Worm (Caenorhabditis elegans): ENCODE results near the gene C53C11.4.

Gene C53C11.4

DNA sequence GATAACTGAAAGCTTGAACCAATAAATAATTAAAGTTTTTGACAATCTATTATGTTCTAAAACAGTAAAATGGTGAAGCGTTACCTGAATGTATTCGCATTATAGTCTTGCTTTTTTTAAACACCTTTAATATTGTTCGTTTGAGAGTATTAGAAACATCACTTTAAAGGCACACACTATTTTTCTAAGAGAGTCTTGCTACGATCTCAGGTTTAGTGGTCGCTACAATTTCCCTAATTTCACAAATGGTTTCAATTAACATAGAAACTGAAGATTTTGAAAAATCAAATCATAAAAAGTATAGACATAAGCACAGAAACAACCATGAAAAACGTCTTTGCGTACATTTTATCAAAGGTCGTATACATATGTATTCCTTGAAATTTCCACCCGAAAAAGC is 9.9 kb downstream of the C53C11.4 start:
- TF ChIP-seq ref-1 (GFP tag; conservative IDR thresholded peaks at IDR 0.05), result no peak
- TF ChIP-seq ztf-23 (GFP tag; IDR thresholded peaks at IDR 0.05), result no peak
- TF ChIP-seq med-1 (GFP tag; optimal IDR thresholded peaks at IDR 0.05; ENCODE audit: insufficient read depth), result no peak
- TF ChIP-seq flt-1 (GFP tag; IDR thresholded peaks at IDR 0.05), result no peak
- TF ChIP-seq T22C8.4 (GFP tag; IDR thresholded peaks at IDR 0.05), result no peak
- TF ChIP-seq tab-1 (GFP tag; IDR thresholded peaks at IDR 0.05), result no peak
- no peak for TF ChIP-seq ztf-29 (GFP tag; IDR thresholded peaks at IDR 0.05)
- TF ChIP-seq klf-2 (GFP tag; conservative IDR thresholded peaks at IDR 0.05), result no peak
- TF ChIP-seq cog-1 (tag; optimal IDR thresholded peaks at IDR 0.05), result no peak

- TF ChIP-seq klf-2 (GFP tag; conservative IDR thresholded peaks at IDR 0.05) (no peak), ztf-29 (GFP tag; IDR thresholded peaks at IDR 0.05) (no peak), cog-1 (tag; optimal IDR thresholded peaks at IDR 0.05) (no peak), T22C8.4 (GFP tag; IDR thresholded peaks at IDR 0.05) (no peak), med-1 (GFP tag; optimal IDR thresholded peaks at IDR 0.05; ENCODE audit: insufficient read depth) (no peak), ztf-23 (GFP tag; IDR thresholded peaks at IDR 0.05) (no peak), ref-1 (GFP tag; conservative IDR thresholded peaks at IDR 0.05) (no peak), tab-1 (GFP tag; IDR thresholded peaks at IDR 0.05) (no peak), flt-1 (GFP tag; IDR thresholded peaks at IDR 0.05) (no peak)
These were observed 14.2 kb downstream of the C53C11.4 start for ce11 chrX:17324954-17325353.

DNA sequence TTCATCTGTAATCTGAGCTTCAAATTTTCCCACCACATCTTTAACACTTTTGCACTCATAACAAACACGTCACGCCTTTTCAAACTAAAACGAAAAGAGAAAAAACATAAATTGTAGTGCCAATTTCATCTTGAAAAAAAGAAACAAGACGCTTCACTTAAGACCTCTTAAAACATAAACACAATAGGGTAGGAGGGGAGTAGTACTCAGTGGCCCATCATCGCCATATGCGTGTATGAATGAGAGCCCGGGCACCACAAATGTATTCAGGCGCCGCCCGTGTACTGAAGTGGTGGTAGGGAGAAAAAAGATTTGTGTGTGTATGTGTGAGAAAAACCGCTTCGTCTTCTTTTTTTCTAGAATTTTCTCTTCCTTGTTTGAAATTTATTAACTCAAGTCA is 16.5 kb downstream of the C53C11.4 start:
- no peak for TF ChIP-seq klf-2 (GFP tag; conservative IDR thresholded peaks at IDR 0.05)
- TF ChIP-seq cog-1 (tag; optimal IDR thresholded peaks at IDR 0.05), result no peak
- TF ChIP-seq ztf-29 (GFP tag; IDR thresholded peaks at IDR 0.05), result no peak
- TF ChIP-seq flt-1 (GFP tag; IDR thresholded peaks at IDR 0.05), result no peak
- no peak for TF ChIP-seq T22C8.4 (GFP tag; IDR thresholded peaks at IDR 0.05)
- no peak for TF ChIP-seq ztf-23 (GFP tag; IDR thresholded peaks at IDR 0.05)

- no peak for TF ChIP-seq med-1 (GFP tag; optimal IDR thresholded peaks at IDR 0.05; ENCODE audit: insufficient read depth)
- TF ChIP-seq cog-1 (tag; optimal IDR thresholded peaks at IDR 0.05), result no peak
- no peak for TF ChIP-seq ref-1 (GFP tag; conservative IDR thresholded peaks at IDR 0.05)
- no peak for TF ChIP-seq ztf-23 (GFP tag; IDR thresholded peaks at IDR 0.05)
These were observed 18.4 kb downstream of the C53C11.4 start for ce11 chrX:17329075-17329474.

ce11 chrX:17330574-17330973 is 19.9 kb downstream of the C53C11.4 start:
- TF ChIP-seq med-1 (GFP tag; optimal IDR thresholded peaks at IDR 0.05; ENCODE audit: insufficient read depth) (no peak), flt-1 (GFP tag; IDR thresholded peaks at IDR 0.05) (no peak), ref-1 (GFP tag; conservative IDR thresholded peaks at IDR 0.05) (no peak), klf-2 (GFP tag; conservative IDR thresholded peaks at IDR 0.05) (no peak), T22C8.4 (GFP tag; IDR thresholded peaks at IDR 0.05) (no peak), ztf-23 (GFP tag; IDR thresholded peaks at IDR 0.05) (no peak), tab-1 (GFP tag; IDR thresholded peaks at IDR 0.05) (no peak), ztf-29 (GFP tag; IDR thresholded peaks at IDR 0.05) (no peak), cog-1 (tag; optimal IDR thresholded peaks at IDR 0.05) (no peak)

DNA sequence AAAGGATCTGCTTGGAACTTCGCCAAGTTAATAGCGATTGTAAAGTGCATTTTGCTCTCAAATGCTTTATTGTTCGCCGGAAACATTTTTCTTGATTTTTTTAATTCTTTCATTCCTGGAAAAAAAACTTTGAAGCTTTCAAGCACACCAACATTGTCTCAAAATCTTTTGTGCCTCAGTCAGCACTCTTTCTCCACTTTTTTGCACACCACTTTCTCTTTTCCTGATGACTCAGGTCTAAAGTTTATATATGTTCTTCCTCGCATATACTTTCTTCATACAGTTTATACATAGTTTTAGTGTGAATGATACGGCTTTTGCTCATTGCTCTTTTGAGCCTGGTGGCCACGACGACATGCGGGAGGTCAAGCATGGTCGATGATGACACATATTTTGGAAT is 23.0 kb downstream of the C53C11.4 start, which contains the start of gene C53C11.5:
Gene C53C11.5 (plus strand): TSS at position 301 of the 400 bp plus-strand sequence.
- TF ChIP-seq ref-1 (GFP tag; conservative IDR thresholded peaks at IDR 0.05), result no peak
- TF ChIP-seq T22C8.4 (GFP tag; IDR thresholded peaks at IDR 0.05), result no peak
- no peak for TF ChIP-seq med-1 (GFP tag; optimal IDR thresholded peaks at IDR 0.05; ENCODE audit: insufficient read depth)
- TF ChIP-seq ztf-29 (GFP tag; IDR thresholded peaks at IDR 0.05), result no peak
- TF ChIP-seq klf-2 (GFP tag; conservative IDR thresholded peaks at IDR 0.05), result no peak
- no peak for TF ChIP-seq flt-1 (GFP tag; IDR thresholded peaks at IDR 0.05)
- TF ChIP-seq cog-1 (tag; optimal IDR thresholded peaks at IDR 0.05), result no peak
- no peak for TF ChIP-seq ztf-23 (GFP tag; IDR thresholded peaks at IDR 0.05)
- no peak for TF ChIP-seq tab-1 (GFP tag; IDR thresholded peaks at IDR 0.05)

DNA sequence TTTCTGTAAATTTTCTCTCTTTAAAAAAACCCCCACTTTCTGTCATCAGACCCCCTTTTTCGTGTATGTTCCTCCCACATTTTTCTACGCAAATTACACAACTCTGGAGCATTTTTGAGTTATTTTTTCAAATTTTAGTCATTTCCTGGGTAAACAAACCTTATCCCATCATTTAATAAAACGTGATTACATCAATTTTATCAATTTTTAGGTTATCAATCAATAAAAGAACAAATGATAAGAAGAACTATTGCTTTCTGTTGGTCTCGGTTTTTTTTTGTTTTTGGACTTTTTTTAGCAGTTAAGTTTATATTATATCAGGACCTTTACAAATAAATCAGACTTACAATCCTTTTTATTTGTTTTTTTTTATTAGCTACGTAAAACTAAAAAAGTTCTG is 25.6 kb downstream of the C53C11.4 start, which contains the start of gene C53C11.2:
Gene C53C11.2 (plus strand): TSS at position 284 of the 400 bp plus-strand sequence.
- TF ChIP-seq flt-1 (GFP tag; IDR thresholded peaks at IDR 0.05) (no peak), tab-1 (GFP tag; IDR thresholded peaks at IDR 0.05) (no peak), med-1 (GFP tag; optimal IDR thresholded peaks at IDR 0.05; ENCODE audit: insufficient read depth) (no peak), ztf-29 (GFP tag; IDR thresholded peaks at IDR 0.05) (no peak), klf-2 (GFP tag; conservative IDR thresholded peaks at IDR 0.05) (no peak), ztf-23 (GFP tag; IDR thresholded peaks at IDR 0.05) (no peak), T22C8.4 (GFP tag; IDR thresholded peaks at IDR 0.05) (no peak), cog-1 (tag; optimal IDR thresholded peaks at IDR 0.05) (no peak), ref-1 (GFP tag; conservative IDR thresholded peaks at IDR 0.05) (no peak)

DNA sequence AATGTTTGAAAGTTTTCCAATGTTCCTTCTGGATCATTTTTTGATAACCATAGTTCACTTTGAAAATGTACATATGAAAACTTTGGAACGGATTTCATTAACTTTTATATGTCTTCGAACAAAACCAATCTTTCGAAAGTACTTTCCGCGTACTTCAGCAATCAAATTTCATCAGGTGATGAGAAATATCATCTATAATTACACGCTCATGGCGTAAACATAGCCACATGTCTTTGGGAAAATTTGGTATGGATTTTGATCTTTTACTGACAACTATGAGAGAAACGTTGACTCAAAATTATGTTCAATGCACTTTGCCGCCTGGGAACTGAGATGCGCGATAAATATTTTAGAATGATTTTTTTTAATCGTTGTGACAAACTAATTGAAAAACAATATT is 28.2 kb downstream of the C53C11.4 start:
- TF ChIP-seq tab-1 (GFP tag; IDR thresholded peaks at IDR 0.05), result no peak
- TF ChIP-seq med-1 (GFP tag; optimal IDR thresholded peaks at IDR 0.05; ENCODE audit: insufficient read depth), result no peak
- TF ChIP-seq ref-1 (GFP tag; conservative IDR thresholded peaks at IDR 0.05), result no peak
- no peak for TF ChIP-seq ztf-29 (GFP tag; IDR thresholded peaks at IDR 0.05)
- TF ChIP-seq flt-1 (GFP tag; IDR thresholded peaks at IDR 0.05), result no peak
- no peak for TF ChIP-seq cog-1 (tag; optimal IDR thresholded peaks at IDR 0.05)
- no peak for TF ChIP-seq ztf-23 (GFP tag; IDR thresholded peaks at IDR 0.05)
- no peak for TF ChIP-seq T22C8.4 (GFP tag; IDR thresholded peaks at IDR 0.05)
- TF ChIP-seq klf-2 (GFP tag; conservative IDR thresholded peaks at IDR 0.05), result no peak

DNA sequence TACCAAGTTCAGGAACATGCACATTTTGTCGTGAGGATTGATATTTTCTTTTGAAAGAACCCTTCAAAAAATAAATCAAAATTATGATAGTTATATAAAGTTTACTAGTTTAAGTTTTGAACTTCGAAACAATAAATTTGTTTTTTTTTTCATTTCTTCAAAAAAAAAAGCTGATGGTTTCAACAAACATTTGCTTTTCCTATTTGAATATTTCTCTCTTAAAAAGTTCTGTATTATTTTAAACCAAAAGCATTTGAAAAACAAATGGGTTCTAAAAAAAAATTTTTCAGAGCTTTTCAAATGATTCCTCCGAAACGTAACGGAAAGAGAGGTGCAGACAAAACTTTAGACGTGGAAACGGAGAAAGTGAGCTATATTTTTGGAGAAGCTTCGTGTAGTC is 29.8 kb downstream of the C53C11.4 start, which contains the start of gene C53C11.1:
Gene C53C11.1 (plus strand): TSS at position 301 of the 400 bp plus-strand sequence.
- TF ChIP-seq cog-1 (tag; optimal IDR thresholded peaks at IDR 0.05) (no peak), tab-1 (GFP tag; IDR thresholded peaks at IDR 0.05) (no peak), ztf-23 (GFP tag; IDR thresholded peaks at IDR 0.05) (no peak), ref-1 (GFP tag; conservative IDR thresholded peaks at IDR 0.05) (no peak), flt-1 (GFP tag; IDR thresholded peaks at IDR 0.05) (no peak), T22C8.4 (GFP tag; IDR thresholded peaks at IDR 0.05) (no peak), ztf-29 (GFP tag; IDR thresholded peaks at IDR 0.05) (no peak), med-1 (GFP tag; optimal IDR thresholded peaks at IDR 0.05; ENCODE audit: insufficient read depth) (no peak), klf-2 (GFP tag; conservative IDR thresholded peaks at IDR 0.05) (no peak)

ce11 chrX:17349411-17349810 is 38.7 kb downstream of the C53C11.4 start:
- no peak for TF ChIP-seq cog-1 (tag; optimal IDR thresholded peaks at IDR 0.05)
- no peak for TF ChIP-seq ztf-23 (GFP tag; IDR thresholded peaks at IDR 0.05)
- no peak for TF ChIP-seq flt-1 (GFP tag; IDR thresholded peaks at IDR 0.05)
- TF ChIP-seq klf-2 (GFP tag; conservative IDR thresholded peaks at IDR 0.05), result no peak
- no peak for TF ChIP-seq ztf-29 (GFP tag; IDR thresholded peaks at IDR 0.05)
- no peak for TF ChIP-seq ref-1 (GFP tag; conservative IDR thresholded peaks at IDR 0.05)
- no peak for TF ChIP-seq med-1 (GFP tag; optimal IDR thresholded peaks at IDR 0.05; ENCODE audit: insufficient read depth)
- TF ChIP-seq tab-1 (GFP tag; IDR thresholded peaks at IDR 0.05), result no peak
- no peak for TF ChIP-seq T22C8.4 (GFP tag; IDR thresholded peaks at IDR 0.05)
